Worm (Caenorhabditis elegans) whole organism, late embryonic: ENCODE measurements around the gene dhs-25.

ENCODE experiments used
- ceh-30 ChIP-seq: fragments of 150-350 bp; optimal IDR thresholded peaks from 2 replicates; lab custom pipeline; 2014; ENCODE audit warnings: missing biosample characterization, missing genetic modification characterization
- che-1 ChIP-seq: sonication (generic microtip); optimal IDR thresholded peaks from 2 replicates; lab custom pipeline; 2016; ENCODE audit warnings: mild to moderate bottlenecking, missing genetic modification characterization, missing compliant biosample characterization
- fax-1 ChIP-seq: sonication (generic microtip); optimal IDR thresholded peaks from 2 replicates; lab custom pipeline; 2016; ENCODE audit warnings: missing genotype, missing genetic modification characterization, missing compliant biosample characterization
- fkh-10 ChIP-seq: fragments of 150-350 bp; optimal IDR thresholded peaks from 2 replicates; lab custom pipeline; 2014; ENCODE audit warnings: missing biosample characterization, missing genetic modification reagents, missing genetic modification characterization
- nhr-11 ChIP-seq: fragments of 150-350 bp; optimal IDR thresholded peaks from 2 replicates; lab custom pipeline; 2014; ENCODE audit warnings: missing biosample characterization, missing genetic modification characterization
- pag-3 ChIP-seq: sonication (generic microtip); optimal IDR thresholded peaks from 2 replicates; lab custom pipeline; 2016; ENCODE audit warnings: missing compliant biosample characterization, missing genetic modification characterization, borderline replicate concordance
- pha-4 ChIP-seq: fragments of 150-350 bp; optimal IDR thresholded peaks from 2 replicates; lab custom pipeline; 2018; ENCODE audit warnings: missing biosample characterization, missing genetic modification reagents, missing genetic modification characterization
- rnt-1 ChIP-seq: sonication (generic microtip); optimal IDR thresholded peaks from 2 replicates; lab custom pipeline; 2016; ENCODE audit warnings: missing genetic modification characterization, missing compliant biosample characterization

DNA sequence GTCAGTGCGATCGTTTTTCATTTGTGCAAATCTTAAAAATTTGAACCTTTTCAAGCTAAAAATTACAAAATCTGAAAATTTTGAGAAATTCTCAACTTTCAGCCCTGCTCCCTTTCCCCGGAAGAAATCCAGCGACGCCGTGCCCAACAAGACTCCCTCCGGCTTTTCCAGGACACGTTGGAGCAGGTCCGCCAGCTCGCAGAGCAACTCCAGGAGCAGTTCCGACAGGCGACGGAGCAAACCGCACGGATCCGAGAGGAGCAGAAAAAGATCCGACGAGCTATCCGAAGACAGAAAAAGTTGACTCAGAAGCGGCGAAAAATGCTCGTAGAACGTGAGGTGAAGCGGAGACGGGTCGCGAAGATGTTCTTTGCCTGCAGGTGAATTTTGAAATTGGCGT, 35.1 kb upstream of the dhs-25 start:
- no peak for TF ChIP-seq fkh-10
- no peak for TF ChIP-seq fax-1 (tag; lab: Kevin White, UChicago)
- no peak for TF ChIP-seq nhr-11 (tag; lab: Kevin White, UChicago)
- no peak for TF ChIP-seq ceh-30 (tag; lab: Kevin White, UChicago)
- TF ChIP-seq pha-4 (tag; lab: Kevin White, UChicago) = no peak
- no peak for TF ChIP-seq pag-3
- TF ChIP-seq che-1 (tag; lab: Kevin White, UChicago) = no peak
- TF ChIP-seq rnt-1 (tag; lab: Kevin White, UChicago) = no peak
